Fruit fly (Drosophila melanogaster): Measurements from ENCODE around the gene IFT57.

IFT57 gene

dm6 chr2L:3507209-3508164 is 23.1 kb upstream of the IFT57 start, which contains the start of gene tim (continued):
- no peak for TF ChIP-seq pfk (GFP tag; optimal IDR thresholded peaks at IDR 0.05)
- no peak for TF ChIP-seq CG1233 (GFP tag; optimal IDR thresholded peaks at IDR 0.05)
- no peak for TF ChIP-seq Dip2 (GFP tag; IDR thresholded peaks at IDR 0.05)
- TF ChIP-seq ind (GFP tag; optimal IDR thresholded peaks at IDR 0.05) = peak; percentile 28
- no peak for TF ChIP-seq Awh (GFP tag; IDR thresholded peaks at IDR 0.05)
- TF ChIP-seq gce (GFP tag; IDR thresholded peaks at IDR 0.05) = no peak
- TF ChIP-seq unpg (GFP tag; optimal IDR thresholded peaks at IDR 0.05) = peak; percentile 58
- TF ChIP-seq crol (GFP tag; IDR thresholded peaks at IDR 0.05) = 0 out of 2 replicates have a peak, but pooled peaks have one; percentile 32
- 0 out of 2 replicates have a peak, but pooled peaks have one; percentile 42 for TF ChIP-seq HLH3B (GFP tag; IDR thresholded peaks at IDR 0.05)
- TF ChIP-seq fd96Cb (tag; optimal IDR thresholded peaks at IDR 0.05) = peak; percentile 47
- TF ChIP-seq Gug (GFP tag; IDR thresholded peaks at IDR 0.05) = no peak
- no peak for TF ChIP-seq stwl (tag; optimal IDR thresholded peaks at IDR 0.05)
- peak; percentile 20 for TF ChIP-seq CG15514 (GFP tag; optimal IDR thresholded peaks at IDR 0.05)
- 0 out of 2 replicates have a peak, but pooled peaks have one; percentile 14 for TF ChIP-seq wor (GFP tag; IDR thresholded peaks at IDR 0.05)
- TF ChIP-seq croc (GFP tag; conservative IDR thresholded peaks at IDR 0.05) = no peak
- peak; percentile 91 for TF ChIP-seq sr (GFP tag; IDR thresholded peaks at IDR 0.05)
- peak; percentile 75 for TF ChIP-seq kah (GFP tag; optimal IDR thresholded peaks at IDR 0.05)
- TF ChIP-seq phol (tag; optimal IDR thresholded peaks at IDR 0.05) = peak; percentile 64
- peak; percentile 31 for TF ChIP-seq CG10209 (GFP tag; optimal IDR thresholded peaks at IDR 0.05)
- no peak for TF ChIP-seq TFAM (GFP tag; optimal IDR thresholded peaks at IDR 0.05)
- peak; percentile 31 for TF ChIP-seq CG12104 (GFP tag; optimal IDR thresholded peaks at IDR 0.05)
- peak; percentile 40 for TF ChIP-seq Ssrp (tag; optimal IDR thresholded peaks at IDR 0.05)
- TF ChIP-seq gsb-n (tag; optimal IDR thresholded peaks at IDR 0.05) = peak; percentile 15
- TF ChIP-seq Bgb (GFP tag; IDR thresholded peaks at IDR 0.05; ENCODE audit: partially characterized antibody) = peak; percentile 28; the same call in 1 of the 2 replicates
- TF ChIP-seq Asciz (GFP tag; optimal IDR thresholded peaks at IDR 0.05) = peak; percentile 19
- no peak for TF ChIP-seq p53 (GFP tag; optimal IDR thresholded peaks at IDR 0.05)
- no peak for TF ChIP-seq CG11093 (GFP tag; IDR thresholded peaks at IDR 0.05)
- TF ChIP-seq CG15011 (GFP tag; optimal IDR thresholded peaks at IDR 0.05) = no peak
- peak; percentile 26 for TF ChIP-seq CG17359 (tag; optimal IDR thresholded peaks at IDR 0.05)
- TF ChIP-seq CG17802 (tag; optimal IDR thresholded peaks at IDR 0.05) = no peak
- TF ChIP-seq hb (GFP tag; IDR thresholded peaks at IDR 0.05; ENCODE audit: partially characterized antibody) = no peak
- no peak for TF ChIP-seq HLH4C (GFP tag; IDR thresholded peaks at IDR 0.05; ENCODE audit: partially characterized antibody)
- TF ChIP-seq Pdp1 (GFP tag; optimal IDR thresholded peaks at IDR 0.05) = peak in 1 of 2 experiments; percentile 76
- 0 out of 3 replicates have a peak, but pooled peaks have one; percentile 44 for TF ChIP-seq CG11456 (GFP tag; IDR thresholded peaks at IDR 0.05)
- no peak for TF ChIP-seq Kr (GFP tag; optimal IDR thresholded peaks at IDR 0.05)
- peak; percentile 48 for TF ChIP-seq CG8924 (tag; optimal IDR thresholded peaks at IDR 0.05)
- TF ChIP-seq kni (GFP tag; optimal IDR thresholded peaks at IDR 0.05) = no peak
- TF ChIP-seq CG30431 (GFP tag; optimal IDR thresholded peaks at IDR 0.05) = no peak
- TF ChIP-seq CG16813 (GFP tag; IDR thresholded peaks at IDR 0.05; ENCODE audit: partially characterized antibody) = no peak
- no peak for TF ChIP-seq disco-r (GFP tag; optimal IDR thresholded peaks at IDR 0.05)
